Worm (Caenorhabditis elegans) whole organism, late embryonic: ENCODE data around the gene sru-2.

Source experiments
- dmd-4 ChIP-seq: sonication (generic microtip); optimal IDR thresholded peaks from 2 replicates; lab custom pipeline; 2016; ENCODE audit warnings: borderline replicate concordance, missing genetic modification characterization, missing compliant biosample characterization
- nhr-232 ChIP-seq: sonication (generic microtip); optimal IDR thresholded peaks from 2 replicates; lab custom pipeline; 2016; ENCODE audit warnings: missing genetic modification characterization, missing compliant biosample characterization
- pag-3 ChIP-seq: sonication (generic microtip); optimal IDR thresholded peaks from 2 replicates; lab custom pipeline; 2016; ENCODE audit warnings: missing compliant biosample characterization, missing genetic modification characterization, borderline replicate concordance
- pha-4 ChIP-seq: fragments of 150-350 bp; optimal IDR thresholded peaks from 2 replicates; lab custom pipeline; 2018; ENCODE audit warnings: missing biosample characterization, missing genetic modification reagents, missing genetic modification characterization

ce11 chrIV:9529647-9530046, 43.6 kb downstream of the sru-2 start, which contains the start of gene elo-7:
- TF ChIP-seq pag-3 (no peak), nhr-232 (no peak), dmd-4 (tag; lab: Kevin White, UChicago) (no peak), pha-4 (no peak)
